Worm (Caenorhabditis elegans): ENCODE results near the gene nhr-91.

Gene nhr-91

ce11 chrX:15325709-15326108 lies 16.5 kb downstream of the nhr-91 start, which contains the start of gene Y15E3A.3:
Gene Y15E3A.3 (minus strand): TSS chrX:15325809.
- no peak for TF ChIP-seq nhr-11 (tag; optimal IDR thresholded peaks at IDR 0.05)
- no peak for TF ChIP-seq egl-27 (tag; optimal IDR thresholded peaks at IDR 0.05)
- TF ChIP-seq nhr-6 (tag; optimal IDR thresholded peaks at IDR 0.05): no peak
- no peak for TF ChIP-seq ama-1 (optimal IDR thresholded peaks at IDR 0.05)
- no peak for TF ChIP-seq nhr-21 (tag; optimal IDR thresholded peaks at IDR 0.05)
- no peak for TF ChIP-seq dmd-4 (tag; optimal IDR thresholded peaks at IDR 0.05)
- TF ChIP-seq nhr-23 (tag; optimal IDR thresholded peaks at IDR 0.05): no peak
- TF ChIP-seq zag-1 (tag; optimal IDR thresholded peaks at IDR 0.05): no peak
- no peak for TF ChIP-seq lin-39 (tag; optimal IDR thresholded peaks at IDR 0.05)
- TF ChIP-seq mdl-1 (tag; optimal IDR thresholded peaks at IDR 0.05): no peak
- TF ChIP-seq C34F6.9 (tag; optimal IDR thresholded peaks at IDR 0.05): no peak
- TF ChIP-seq skn-1 (tag; optimal IDR thresholded peaks at IDR 0.05): no peak
- no peak for TF ChIP-seq nhr-12 (tag; optimal IDR thresholded peaks at IDR 0.05)
- TF ChIP-seq nhr-77 (tag; optimal IDR thresholded peaks at IDR 0.05): no peak

ce11 chrX:15327238-15327637 lies 18.1 kb downstream of the nhr-91 start:
- peak; percentile 51 for TF ChIP-seq blmp-1 (tag; optimal IDR thresholded peaks at IDR 0.05; ENCODE audit: insufficient read depth)
- TF ChIP-seq peb-1 (tag; optimal IDR thresholded peaks at IDR 0.05): no peak
- peak; percentile 10 for TF ChIP-seq nhr-23 (tag; optimal IDR thresholded peaks at IDR 0.05)
- TF ChIP-seq sma-9 (GFP tag; optimal IDR thresholded peaks at IDR 0.05): peak; percentile 69
- no peak for TF ChIP-seq sma-9 (tag; optimal IDR thresholded peaks at IDR 0.05)
- peak; percentile 32 for TF ChIP-seq sma-3 (GFP tag; optimal IDR thresholded peaks at IDR 0.05)
- TF ChIP-seq nhr-12 (tag; optimal IDR thresholded peaks at IDR 0.05): no peak
- no peak for TF ChIP-seq zag-1 (tag; optimal IDR thresholded peaks at IDR 0.05)
- TF ChIP-seq crh-2 (tag; optimal IDR thresholded peaks at IDR 0.05): peak; percentile 42
- TF ChIP-seq mbf-1 (tag; optimal IDR thresholded peaks at IDR 0.05): no peak
- peak; percentile 7 for TF ChIP-seq nhr-6 (tag; optimal IDR thresholded peaks at IDR 0.05)
- TF ChIP-seq nhr-25 (tag; optimal IDR thresholded peaks at IDR 0.05): peak; percentile 81
- TF ChIP-seq dmd-4 (tag; optimal IDR thresholded peaks at IDR 0.05): no peak
- peak; percentile 78 for TF ChIP-seq ceh-16 (tag; optimal IDR thresholded peaks at IDR 0.05)

- TF ChIP-seq nhr-23 (tag; optimal IDR thresholded peaks at IDR 0.05) (no peak), ZK546.5 (tag; optimal IDR thresholded peaks at IDR 0.05) (no peak), Y55F3AM.14 (GFP tag; optimal IDR thresholded peaks at IDR 0.05) (no peak), nhr-11 (tag; optimal IDR thresholded peaks at IDR 0.05) (no peak)
These were observed 19.2 kb downstream of the nhr-91 start for ce11 chrX:15328343-15328742.

- TF ChIP-seq mbf-1 (tag; optimal IDR thresholded peaks at IDR 0.05) (no peak), nhr-25 (tag; optimal IDR thresholded peaks at IDR 0.05) (no peak), nhr-77 (tag; optimal IDR thresholded peaks at IDR 0.05) (no peak), mab-5 (tag; optimal IDR thresholded peaks at IDR 0.05) (no peak), egl-27 (tag; optimal IDR thresholded peaks at IDR 0.05) (no peak), lin-39 (tag; optimal IDR thresholded peaks at IDR 0.05) (no peak), elt-1 (tag; optimal IDR thresholded peaks at IDR 0.05) (no peak), C34F6.9 (tag; optimal IDR thresholded peaks at IDR 0.05) (no peak), nhr-23 (tag; optimal IDR thresholded peaks at IDR 0.05) (no peak), nhr-237 (tag; optimal IDR thresholded peaks at IDR 0.05) (no peak), snpc-4 (tag; optimal IDR thresholded peaks at IDR 0.05) (no peak), elt-3 (tag; optimal IDR thresholded peaks at IDR 0.05) (no peak), unc-55 (GFP tag; optimal IDR thresholded peaks at IDR 0.05) (no peak)
These were observed 21.5 kb downstream of the nhr-91 start, which contains the start of gene Y15E3A.4 for ce11 chrX:15330664-15331063. Gene Y15E3A.4 (plus strand): TSS chrX:15330964.

ce11 chrX:15334897-15335296 lies 25.7 kb downstream of the nhr-91 start:
- TF ChIP-seq nhr-129 (tag; optimal IDR thresholded peaks at IDR 0.05): peak; percentile 13
- no peak for TF ChIP-seq C34F6.9 (tag; optimal IDR thresholded peaks at IDR 0.05)
- TF ChIP-seq sma-9 (GFP tag; optimal IDR thresholded peaks at IDR 0.05): peak; percentile 60
- no peak for TF ChIP-seq sma-9 (tag; optimal IDR thresholded peaks at IDR 0.05)

ce11 chrX:15335636-15336035 lies 26.5 kb downstream of the nhr-91 start:
- TF ChIP-seq nhr-11 (tag; optimal IDR thresholded peaks at IDR 0.05): no peak
- no peak for TF ChIP-seq blmp-1 (tag; optimal IDR thresholded peaks at IDR 0.05; ENCODE audit: insufficient read depth)
- TF ChIP-seq nhr-25 (tag; optimal IDR thresholded peaks at IDR 0.05): no peak
- TF ChIP-seq sma-3 (GFP tag; optimal IDR thresholded peaks at IDR 0.05): no peak
- TF ChIP-seq fos-1 (tag; optimal IDR thresholded peaks at IDR 0.05): no peak
- TF ChIP-seq Y55F3AM.14 (GFP tag; optimal IDR thresholded peaks at IDR 0.05): no peak
- TF ChIP-seq ztf-1 (GFP tag; conservative IDR thresholded peaks at IDR 0.05): no peak
- TF ChIP-seq lin-11 (tag; optimal IDR thresholded peaks at IDR 0.05): no peak
- TF ChIP-seq mbf-1 (tag; optimal IDR thresholded peaks at IDR 0.05): no peak
- no peak for TF ChIP-seq nhr-129 (tag; optimal IDR thresholded peaks at IDR 0.05)
- no peak for TF ChIP-seq sma-9 (GFP tag; optimal IDR thresholded peaks at IDR 0.05)
- no peak for TF ChIP-seq sma-9 (tag; optimal IDR thresholded peaks at IDR 0.05)
- TF ChIP-seq nhr-21 (tag; optimal IDR thresholded peaks at IDR 0.05): no peak
- TF ChIP-seq alr-1 (tag; optimal IDR thresholded peaks at IDR 0.05): no peak
- no peak for TF ChIP-seq mdl-1 (tag; optimal IDR thresholded peaks at IDR 0.05)
- no peak for TF ChIP-seq ceh-82 (tag; optimal IDR thresholded peaks at IDR 0.05)
- no peak for TF ChIP-seq ama-1 (optimal IDR thresholded peaks at IDR 0.05)
- TF ChIP-seq nhr-77 (tag; optimal IDR thresholded peaks at IDR 0.05): no peak
- TF ChIP-seq unc-55 (GFP tag; optimal IDR thresholded peaks at IDR 0.05): no peak
- no peak for TF ChIP-seq mab-5 (tag; optimal IDR thresholded peaks at IDR 0.05)
- TF ChIP-seq lin-39 (tag; optimal IDR thresholded peaks at IDR 0.05): no peak
